Fruit fly (Drosophila melanogaster): ENCODE data around the gene Marf.

Gene Marf

dm6 chrX:6354163-6354562 is 11.6 kb upstream of the Marf start:
- TF ChIP-seq Trl (optimal IDR thresholded peaks at IDR 0.05) (peak; percentile 49 to 65), Trl (GFP tag; optimal IDR thresholded peaks at IDR 0.05) (no peak), lilli (GFP tag; optimal IDR thresholded peaks at IDR 0.05) (no peak), CG31365 (tag; optimal IDR thresholded peaks at IDR 0.05) (no peak), bigmax (GFP tag; optimal IDR thresholded peaks at IDR 0.05) (no peak), vvl (GFP tag; IDR thresholded peaks at IDR 0.05) (peak; percentile 32; the same call in 1 of the 2 replicates), Hr78 (GFP tag; optimal IDR thresholded peaks at IDR 0.05) (no peak), CG2678 (tag; optimal IDR thresholded peaks at IDR 0.05) (no peak), CG6689 (GFP tag; IDR thresholded peaks at IDR 0.05) (no peak), CG3163 (GFP tag; optimal IDR thresholded peaks at IDR 0.05) (peak; percentile 11), al (GFP tag; IDR thresholded peaks at IDR 0.05) (no peak), CG12744 (GFP tag; optimal IDR thresholded peaks at IDR 0.05) (no peak), Blimp-1 (GFP tag; optimal IDR thresholded peaks at IDR 0.05) (peak; percentile 35), CG34422 (GFP tag; IDR thresholded peaks at IDR 0.05) (no peak), CG12299 (tag; optimal IDR thresholded peaks at IDR 0.05) (no peak), bab2 (GFP tag; optimal IDR thresholded peaks at IDR 0.05) (no peak), CG15479 (GFP tag; optimal IDR thresholded peaks at IDR 0.05) (peak; percentile 11), Pdp1 (GFP tag; optimal IDR thresholded peaks at IDR 0.05) (peak in 1 of 2 experiments; percentile 96), CG17612 (GFP tag; IDR thresholded peaks at IDR 0.05) (no peak), CG11695 (GFP tag; IDR thresholded peaks at IDR 0.05) (no peak), sqz (GFP tag; optimal IDR thresholded peaks at IDR 0.05) (no peak), CG13287 (GFP tag; IDR thresholded peaks at IDR 0.05; ENCODE audit: partially characterized antibody) (no peak), CG10321 (GFP tag; IDR thresholded peaks at IDR 0.05) (no peak), CG7963 (GFP tag; IDR thresholded peaks at IDR 0.05; ENCODE audit: partially characterized antibody) (no peak), NK7.1 (GFP tag; optimal IDR thresholded peaks at IDR 0.05) (no peak)

DNA sequence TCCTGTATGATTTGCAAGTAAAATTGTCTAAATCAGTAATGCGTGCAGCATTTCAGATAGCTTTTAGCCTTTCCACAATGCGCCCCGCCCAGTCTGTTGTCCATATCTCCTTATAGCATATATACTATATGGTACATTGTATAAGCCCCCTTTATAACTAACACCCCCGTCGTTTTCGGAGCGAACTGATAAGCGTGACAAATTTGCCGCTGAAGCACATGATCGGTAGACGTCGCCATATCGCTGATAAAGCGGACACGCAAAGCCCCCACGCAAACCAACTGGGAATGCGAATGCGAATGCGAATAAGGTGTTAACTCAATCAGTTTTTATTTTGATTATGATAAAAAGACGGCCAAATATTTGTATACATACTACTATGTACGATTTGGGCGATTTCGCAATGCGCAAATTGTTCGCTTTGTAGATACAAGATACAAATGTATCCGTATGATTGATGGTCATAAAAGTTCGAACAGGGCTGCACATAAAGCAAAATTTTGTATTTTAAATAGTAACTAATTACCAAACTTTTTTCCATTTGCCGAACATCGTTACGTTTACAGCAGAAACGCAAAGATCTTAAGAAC is 10.6 kb upstream of the Marf start:
- TF ChIP-seq CG42726 (GFP tag; IDR thresholded peaks at IDR 0.05; ENCODE audit: partially characterized antibody) (no peak), salm (tag; optimal IDR thresholded peaks at IDR 0.05) (no peak), CG13123 (GFP tag; optimal IDR thresholded peaks at IDR 0.05) (no peak), rib (GFP tag; IDR thresholded peaks at IDR 0.05) (peak; percentile 9; the same call in 1 of the 2 replicates), exex (tag; optimal IDR thresholded peaks at IDR 0.05) (peak; percentile 65), lab (GFP tag; optimal IDR thresholded peaks at IDR 0.05) (peak; percentile 34), CG8089 (GFP tag; optimal IDR thresholded peaks at IDR 0.05) (no peak), Hr78 (GFP tag; optimal IDR thresholded peaks at IDR 0.05) (no peak), dan (GFP tag; IDR thresholded peaks at IDR 0.05) (no peak), CG2678 (tag; optimal IDR thresholded peaks at IDR 0.05) (peak; percentile 6), Six4 (GFP tag; optimal IDR thresholded peaks at IDR 0.05) (no peak), CG10267 (tag; optimal IDR thresholded peaks at IDR 0.05) (no peak), Hmx (GFP tag; optimal IDR thresholded peaks at IDR 0.05) (no peak), CG34376 (GFP tag; optimal IDR thresholded peaks at IDR 0.05) (peak; percentile 55), sug (tag; optimal IDR thresholded peaks at IDR 0.05) (peak; percentile 99), CG6175 (GFP tag; IDR thresholded peaks at IDR 0.05) (no peak), CG18619 (GFP tag; optimal IDR thresholded peaks at IDR 0.05) (no peak), ssp (GFP tag; IDR thresholded peaks at IDR 0.05) (no peak), CG10543 (GFP tag; optimal IDR thresholded peaks at IDR 0.05) (peak; percentile 39), CG12104 (GFP tag; optimal IDR thresholded peaks at IDR 0.05) (no peak), trem (tag; optimal IDR thresholded peaks at IDR 0.05) (no peak), Oli (tag; optimal IDR thresholded peaks at IDR 0.05) (no peak), Pdp1 (GFP tag; optimal IDR thresholded peaks at IDR 0.05) (peak in 1 of 2 experiments; percentile 73), sd (tag; optimal IDR thresholded peaks at IDR 0.05) (peak; percentile 46), Side (GFP tag; optimal IDR thresholded peaks at IDR 0.05) (no peak), sens (GFP tag) (peak; percentile 41), CG17912 (GFP tag; optimal IDR thresholded peaks at IDR 0.05) (no peak), CG8924 (tag; optimal IDR thresholded peaks at IDR 0.05) (no peak), CG31224 (GFP tag; IDR thresholded peaks at IDR 0.05) (peak; percentile 11; the same call in 1 of the 2 replicates)

Data from whole organism, embryonic.